Worm (Caenorhabditis elegans): Measurements from ENCODE around the gene csa-1.

csa-1 gene

ce11 chrII:9283668-9284357 lies 35.7 kb downstream of the csa-1 start (continued):
- TF ChIP-seq lsy-2 (tag; optimal IDR thresholded peaks at IDR 0.05) (peak; percentile 78 to 87), unc-62 (GFP tag; optimal IDR thresholded peaks at IDR 0.05) (no peak), zip-4 (GFP tag; optimal IDR thresholded peaks at IDR 0.05) (peak; percentile 29), grh-1 (GFP tag; IDR thresholded peaks at IDR 0.05) (peak; percentile 46), nhr-76 (tag; optimal IDR thresholded peaks at IDR 0.05) (no peak), fkh-4 (tag; optimal IDR thresholded peaks at IDR 0.05; ENCODE audit: borderline replicate concordance) (no peak), ceh-88 (GFP tag; IDR thresholded peaks at IDR 0.05) (peak; percentile 50; the same call in 1 of the 2 replicates), snpc-4 (tag; optimal IDR thresholded peaks at IDR 0.05) (no peak)

ce11 chrII:9282787-9283186 lies 36.7 kb downstream of the csa-1 start:
- TF ChIP-seq unc-30 (tag; optimal IDR thresholded peaks at IDR 0.05) (no peak), ceh-88 (GFP tag; IDR thresholded peaks at IDR 0.05) (no peak; the same call in 1 of the 2 replicates), lin-14 (GFP tag; optimal IDR thresholded peaks at IDR 0.05) (peak; percentile 99), ces-1 (GFP tag; optimal IDR thresholded peaks at IDR 0.05) (no peak), nhr-77 (tag; optimal IDR thresholded peaks at IDR 0.05) (peak; percentile 94), pqm-1 (tag; optimal IDR thresholded peaks at IDR 0.05) (no peak), fkh-8 (tag; optimal IDR thresholded peaks at IDR 0.05) (peak; percentile 95), sptf-1 (tag; optimal IDR thresholded peaks at IDR 0.05) (no peak), mep-1 (tag; optimal IDR thresholded peaks at IDR 0.05) (peak; percentile 90), lin-35 (GFP tag; optimal IDR thresholded peaks at IDR 0.05) (peak; percentile 83 to 87), aly-2 (tag; optimal IDR thresholded peaks at IDR 0.05) (peak; percentile 75), fkh-4 (tag; optimal IDR thresholded peaks at IDR 0.05; ENCODE audit: borderline replicate concordance) (no peak), nhr-28 (tag; optimal IDR thresholded peaks at IDR 0.05) (peak; percentile 8), jun-1 (tag; optimal IDR thresholded peaks at IDR 0.05) (peak; percentile 92), nhr-84 (tag; optimal IDR thresholded peaks at IDR 0.05) (no peak), alr-1 (tag; optimal IDR thresholded peaks at IDR 0.05; ENCODE audit: borderline replicate concordance) (no peak), nhr-237 (tag; optimal IDR thresholded peaks at IDR 0.05) (peak; percentile 89), mef-2 (tag; optimal IDR thresholded peaks at IDR 0.05) (peak; percentile 57), xbp-1 (tag; optimal IDR thresholded peaks at IDR 0.05) (peak; percentile 88), efl-1 (optimal IDR thresholded peaks at IDR 0.05) (peak; percentile 80 to 88), efl-1 (GFP tag; optimal IDR thresholded peaks at IDR 0.05 in 1 of 2) (peak; percentile 52 to 88), elt-2 (tag; optimal IDR thresholded peaks at IDR 0.05) (peak; percentile 77), rnt-1 (tag; optimal IDR thresholded peaks at IDR 0.05) (peak; percentile 89), aha-1 (tag; optimal IDR thresholded peaks at IDR 0.05) (peak; percentile 9), tbx-2 (tag; optimal IDR thresholded peaks at IDR 0.05) (peak; percentile 94), snu-23 (GFP tag; optimal IDR thresholded peaks at IDR 0.05) (peak; percentile 98), ceh-63 (GFP tag; optimal IDR thresholded peaks at IDR 0.05) (no peak), lsy-2 (tag; optimal IDR thresholded peaks at IDR 0.05) (peak; percentile 89 to 96), nhr-76 (tag; optimal IDR thresholded peaks at IDR 0.05) (no peak), dsc-1 (tag; optimal IDR thresholded peaks at IDR 0.05) (peak; percentile 72), zag-1 (tag; optimal IDR thresholded peaks at IDR 0.05) (peak; percentile 38), skn-1 (tag; optimal IDR thresholded peaks at IDR 0.05) (peak; percentile 72), vab-15 (tag; optimal IDR thresholded peaks at IDR 0.05) (no peak), sup-37 (GFP tag; optimal IDR thresholded peaks at IDR 0.05) (peak; percentile 62), nhr-71 (tag; optimal IDR thresholded peaks at IDR 0.05) (peak; percentile 97), lin-39 (tag; optimal IDR thresholded peaks at IDR 0.05) (no peak), nhr-11 (tag; optimal IDR thresholded peaks at IDR 0.05) (peak; percentile 62), unc-62 (GFP tag; optimal IDR thresholded peaks at IDR 0.05) (peak; percentile 26), unc-86 (tag; optimal IDR thresholded peaks at IDR 0.05) (peak; percentile 88), nhr-19 (GFP tag; conservative IDR thresholded peaks at IDR 0.05) (peak; percentile 87), zip-4 (GFP tag; optimal IDR thresholded peaks at IDR 0.05) (peak; percentile 45), ztf-11 (tag; optimal IDR thresholded peaks at IDR 0.05) (peak in 1 of 2 experiments; percentile 73), grh-1 (GFP tag; IDR thresholded peaks at IDR 0.05) (peak; percentile 70), tlp-1 (tag; optimal IDR thresholded peaks at IDR 0.05) (no peak), fos-1 (tag; optimal IDR thresholded peaks at IDR 0.05) (peak; percentile 72), ama-1 (optimal IDR thresholded peaks at IDR 0.05) (peak; percentile 76), C16A3.4 (tag; optimal IDR thresholded peaks at IDR 0.05) (peak; percentile 89), mab-9 (GFP tag; IDR thresholded peaks at IDR 0.05) (peak; percentile 74; the same call in 1 of the 2 replicates), F16B12.6 (tag; optimal IDR thresholded peaks at IDR 0.05) (no peak)

Measured in whole organism, L1 larva.